Fruit fly (Drosophila melanogaster) whole organism, embryonic: ENCODE measurements around the gene cyr.

ENCODE experiments used
- ATbp ChIP-seq: fragments of 200-800 bp; sonication (Bioruptor generic); optimal IDR thresholded peaks from 2 replicates; lab custom pipeline; 2017; ENCODE audit warnings: missing biosample characterization, mild to moderate bottlenecking, missing genetic modification characterization, missing genetic modification reagents
- Asciz ChIP-seq: fragments of 200-800 bp; sonication (Bioruptor generic); optimal IDR thresholded peaks from 2 replicates; lab custom pipeline; 2017; ENCODE audit warnings: missing biosample characterization, mild to moderate bottlenecking, missing genetic modification characterization, missing genetic modification reagents
- CG1024 ChIP-seq: fragments of 200-800 bp; sonication (Bioruptor generic); IDR thresholded peaks from 2 replicates; pipeline ENCODE4 v1.3.6; 2022; ENCODE audit warnings: missing biosample characterization, missing genetic modification characterization
- CG10431 ChIP-seq: fragments of 200-800 bp; sonication (Bioruptor generic); optimal IDR thresholded peaks from 3 replicates; lab custom pipeline; 2018; ENCODE audit warnings: missing biosample characterization, mild to moderate bottlenecking, missing genetic modification characterization
- CG10543 ChIP-seq: fragments of 200-800 bp; sonication (Bioruptor generic); optimal IDR thresholded peaks from 3 replicates; lab custom pipeline; 2017; ENCODE audit warnings: missing biosample characterization, mild to moderate bottlenecking, missing genetic modification characterization, moderate library complexity
- CG11560 ChIP-seq: fragments of 200-800 bp; sonication (Bioruptor generic); IDR thresholded peaks from 3 replicates; pipeline ENCODE4 v1.3.6; 2022; ENCODE audit warnings: missing biosample characterization, missing genetic modification characterization
- CG12104 ChIP-seq: fragments of 200-800 bp; sonication (Bioruptor generic); optimal IDR thresholded peaks from 3 replicates; lab custom pipeline; 2016; ENCODE audit warnings: missing biosample characterization, missing genetic modification characterization
- CG12236 ChIP-seq: fragments of 200-800 bp; sonication (Bioruptor generic); optimal IDR thresholded peaks from 2 replicates; lab custom pipeline; 2016; ENCODE audit warnings: missing biosample characterization, missing genetic modification characterization
- CG14050 ChIP-seq: fragments of 200-800 bp; sonication (Bioruptor generic); IDR thresholded peaks from 3 replicates; pipeline ENCODE4 v1.3.6; 2022; ENCODE audit warnings: missing biosample characterization, missing genetic modification characterization
- CG14667 ChIP-seq: fragments of 200-800 bp; sonication (Bioruptor generic); IDR thresholded peaks from 2 replicates; pipeline ENCODE4 v1.3.6; 2022; ENCODE audit warnings: missing biosample characterization, missing genetic modification characterization
- CG14965 ChIP-seq: fragments of 200-800 bp; sonication (Bioruptor generic); optimal IDR thresholded peaks from 2 replicates; lab custom pipeline; 2016; ENCODE audit warnings: missing biosample characterization, missing genetic modification characterization, borderline replicate concordance
- CG15479 ChIP-seq: fragments of 200-800 bp; sonication (Bioruptor generic); optimal IDR thresholded peaks from 3 replicates; lab custom pipeline; 2019; ENCODE audit warnings: missing biosample characterization, mild to moderate bottlenecking, missing genetic modification characterization, moderate library complexity
- CG17328 ChIP-seq: fragments of 200-800 bp; sonication (Bioruptor generic); IDR thresholded peaks from 2 replicates; pipeline ENCODE4 v1.3.6; 2022; ENCODE audit warnings: missing biosample characterization, missing genetic modification characterization
- CG17829 ChIP-seq: fragments of 200-800 bp; optimal IDR thresholded peaks from 2 replicates; lab custom pipeline; 2019; ENCODE audit warnings: missing biosample characterization, mild to moderate bottlenecking, missing genetic modification characterization, moderate library complexity
- CG18764 ChIP-seq: fragments of 200-800 bp; sonication (Bioruptor generic); optimal IDR thresholded peaks from 3 replicates; lab custom pipeline; 2016; ENCODE audit warnings: missing biosample characterization, missing genetic modification characterization
- CG2120 ChIP-seq: fragments of 200-800 bp; sonication (Bioruptor generic); optimal IDR thresholded peaks from 3 replicates; lab custom pipeline; 2016; ENCODE audit warnings: missing biosample characterization, missing genetic modification characterization
- CG30403 ChIP-seq: fragments of 200-800 bp; sonication (Bioruptor generic); optimal IDR thresholded peaks from 3 replicates; lab custom pipeline; 2016; ENCODE audit warnings: missing biosample characterization, missing genetic modification characterization
- CG33213 ChIP-seq: fragments of 200-800 bp; sonication (Bioruptor generic); optimal IDR thresholded peaks from 3 replicates; lab custom pipeline; 2016; ENCODE audit warnings: missing biosample characterization, missing genetic modification characterization
- CG5245 ChIP-seq: fragments of 200-800 bp; sonication (Bioruptor generic); optimal IDR thresholded peaks from 3 replicates; lab custom pipeline; 2016; ENCODE audit warnings: missing biosample characterization, missing genetic modification characterization
- CG7556 ChIP-seq: fragments of 200-800 bp; sonication (Bioruptor generic); optimal IDR thresholded peaks from 2 replicates; lab custom pipeline; 2017; ENCODE audit warnings: missing biosample characterization, mild to moderate bottlenecking, missing genetic modification characterization
- CG7839 ChIP-seq: fragments of 200-800 bp; sonication (Bioruptor generic); optimal IDR thresholded peaks from 3 replicates; lab custom pipeline; 2018; ENCODE audit warnings: missing biosample characterization, mild to moderate bottlenecking, missing genetic modification characterization, moderate library complexity
- CG8089 ChIP-seq: fragments of 200-800 bp; sonication (Bioruptor generic); optimal IDR thresholded peaks from 3 replicates; lab custom pipeline; 2016; ENCODE audit warnings: missing biosample characterization, missing genetic modification characterization
- CG8290 ChIP-seq, 3 experiments: fragments of 200-800 bp; sonication (Bioruptor generic); optimal IDR thresholded peaks; 2 replicates each; lab custom pipeline; 2016 to 2019; ENCODE audit warnings: missing biosample characterization in 3 of 3, missing genetic modification characterization in 3 of 3, mild to moderate bottlenecking in 2 of 3, moderate library complexity in 1 of 3
- CkIIα-i1 ChIP-seq: fragments of 200-800 bp; sonication (Bioruptor generic); IDR thresholded peaks from 2 replicates; pipeline ENCODE4 v1.3.6; 2022; ENCODE audit warnings: missing biosample characterization, missing genetic modification characterization
- D ChIP-seq, 2 experiments: fragments of 200-800 bp in 1 of 2; fragments of >200 bp in 1 of 2; sonication (Bioruptor generic) in 1 of 2; optimal IDR thresholded peaks; 2 replicates in 1 of 2; 3 replicates in 1 of 2; lab custom pipeline; 2017; ENCODE audit warnings: mild to moderate bottlenecking in 1 of 2, missing biosample characterization in 1 of 2, missing genetic modification characterization in 1 of 2, missing genetic modification reagents in 1 of 2
- Fer2 ChIP-seq: fragments of 200-800 bp; sonication (Bioruptor generic); optimal IDR thresholded peaks from 2 replicates; lab custom pipeline; 2018; ENCODE audit warnings: missing biosample characterization, mild to moderate bottlenecking, missing genetic modification characterization, moderate library complexity
- HLH3B ChIP-seq: fragments of 200-800 bp; sonication (Bioruptor generic); IDR thresholded peaks from 2 replicates; pipeline ENCODE4 v1.3.6; 2022; ENCODE audit warnings: missing biosample characterization, missing genetic modification characterization
- HLHmδ ChIP-seq: fragments of 200-800 bp; sonication (Bioruptor generic); optimal IDR thresholded peaks from 2 replicates; lab custom pipeline; 2018; ENCODE audit warnings: missing biosample characterization, mild to moderate bottlenecking, missing genetic modification characterization, moderate library complexity
- Hmx ChIP-seq: fragments of 200-800 bp; sonication (Bioruptor generic); optimal IDR thresholded peaks from 2 replicates; lab custom pipeline; 2016; ENCODE audit warnings: missing biosample characterization, missing genetic modification characterization
- Mrtf ChIP-seq: fragments of 200-800 bp; sonication (Bioruptor generic); IDR thresholded peaks from 3 replicates; pipeline ENCODE4 v1.3.6; 2022; ENCODE audit warnings: missing biosample characterization, missing genetic modification characterization
- Opbp ChIP-seq: fragments of 200-800 bp; sonication (Bioruptor generic); IDR thresholded peaks from 3 replicates; pipeline ENCODE4 v1.3.6; 2022; ENCODE audit warnings: missing biosample characterization, missing genetic modification characterization; ENCODE audit not compliant: partially characterized antibody
- Side ChIP-seq: fragments of 200-800 bp; sonication (Bioruptor generic); optimal IDR thresholded peaks from 2 replicates; lab custom pipeline; 2016; ENCODE audit warnings: missing biosample characterization, missing genetic modification characterization
- Sry-β ChIP-seq: fragments of 200-800 bp; sonication (Bioruptor generic); optimal IDR thresholded peaks from 2 replicates; lab custom pipeline; 2018; ENCODE audit warnings: missing biosample characterization, mild to moderate bottlenecking, missing genetic modification characterization, moderate library complexity
- Xrp1 ChIP-seq: fragments of 200-800 bp; sonication (Bioruptor generic); IDR thresholded peaks from 2 replicates; pipeline ENCODE4 v1.3.6; 2022; ENCODE audit warnings: missing biosample characterization, missing genetic modification characterization
- ase ChIP-seq: fragments of 200-800 bp; sonication (Bioruptor generic); IDR thresholded peaks from 3 replicates; pipeline ENCODE4 v1.3.6; 2022; ENCODE audit warnings: missing biosample characterization, missing genetic modification characterization
- ato ChIP-seq: fragments of 200-800 bp; sonication (Bioruptor generic); IDR thresholded peaks from 2 replicates; pipeline ENCODE4 v1.3.6; 2022; ENCODE audit warnings: missing biosample characterization, missing genetic modification characterization; ENCODE audit not compliant: partially characterized antibody
- az2 ChIP-seq: fragments of 200-800 bp; sonication (Bioruptor generic); optimal IDR thresholded peaks from 3 replicates; lab custom pipeline; 2016; ENCODE audit warnings: missing biosample characterization, missing genetic modification characterization
- btn ChIP-seq: fragments of 200-800 bp; sonication (Bioruptor generic); optimal IDR thresholded peaks from 2 replicates; lab custom pipeline; 2016; ENCODE audit warnings: missing biosample characterization, missing genetic modification characterization
- fd64A ChIP-seq: fragments of 200-800 bp; sonication (Bioruptor generic); optimal IDR thresholded peaks from 3 replicates; lab custom pipeline; 2018; ENCODE audit warnings: missing biosample characterization, mild to moderate bottlenecking, missing genetic modification characterization
- gcm2 ChIP-seq: fragments of 200-800 bp; sonication (Bioruptor generic); optimal IDR thresholded peaks from 2 replicates; lab custom pipeline; 2016; ENCODE audit warnings: missing biosample characterization, missing genetic modification characterization
- grn ChIP-seq: fragments of 200-800 bp; sonication (Bioruptor generic); optimal IDR thresholded peaks from 3 replicates; lab custom pipeline; 2017; ENCODE audit warnings: missing biosample characterization, missing genetic modification characterization
- gsb ChIP-seq: fragments of 200-800 bp; sonication (Bioruptor generic); IDR thresholded peaks from 2 replicates; pipeline ENCODE4 v1.3.6; 2022; ENCODE audit warnings: missing biosample characterization, missing genetic modification characterization
- gt ChIP-seq: fragments of 200-800 bp; sonication (Bioruptor generic); IDR thresholded peaks from 2 replicates; pipeline ENCODE4 v1.3.6; 2022; ENCODE audit warnings: missing biosample characterization, missing genetic modification characterization
- h ChIP-seq: fragments of >200 bp; optimal IDR thresholded peaks from 2 replicates; lab custom pipeline; 2017
- lmd ChIP-seq: fragments of 200-800 bp; sonication (Bioruptor generic); IDR thresholded peaks from 2 replicates; pipeline ENCODE4 v1.3.6; 2022; ENCODE audit warnings: missing biosample characterization, missing genetic modification characterization
- peb ChIP-seq: fragments of 200-800 bp; sonication (Bioruptor generic); IDR thresholded peaks from 2 replicates; pipeline ENCODE4 v1.3.6; 2022; ENCODE audit warnings: missing biosample characterization, missing genetic modification characterization
- ranshi ChIP-seq: fragments of 200-800 bp; sonication (Bioruptor generic); IDR thresholded peaks from 2 replicates; pipeline ENCODE4 v1.3.6; 2022; ENCODE audit warnings: missing biosample characterization, missing genetic modification characterization
- rib ChIP-seq: fragments of 200-800 bp; sonication (Bioruptor generic); IDR thresholded peaks from 2 replicates; pipeline ENCODE4 v1.3.6; 2022; ENCODE audit warnings: missing biosample characterization, missing genetic modification characterization
- slp2 ChIP-seq: fragments of 200-800 bp; sonication (Bioruptor generic); optimal IDR thresholded peaks from 2 replicates; lab custom pipeline; 2016; ENCODE audit warnings: missing biosample characterization, missing genetic modification characterization
- tap ChIP-seq: fragments of 200-800 bp; optimal IDR thresholded peaks from 3 replicates; lab custom pipeline; 2019; ENCODE audit warnings: missing biosample characterization, mild to moderate bottlenecking, missing genetic modification characterization, moderate library complexity
- tio ChIP-seq: fragments of 200-800 bp; sonication (Bioruptor generic); optimal IDR thresholded peaks from 2 replicates; lab custom pipeline; 2017; ENCODE audit warnings: missing biosample characterization, missing genetic modification characterization, inconsistent platforms

cyr gene

dm6 chrX:8126149-8126548 is 9.4 kb downstream of the cyr start (continued):
- TF ChIP-seq CG11560 (tag; lab: Robert Waterston, UW) (no peak), h (lab: Kevin White, UChicago) (no peak), Fer2 (tag; lab: Kevin White, UChicago) (no peak), btn (peak; percentile 27), ato (no peak), CG17829 (tag; lab: Kevin White, UChicago) (peak; percentile 67), CG33213 (GFP tag; lab: Kevin White, UChicago) (no peak), lmd (peak; percentile 60), Side (GFP tag; lab: Kevin White, UChicago) (no peak), CG15479 (GFP tag; lab: Kevin White, UChicago) (no peak), D (optimal IDR thresholded peaks at IDR 0.05; lab: Kevin White, UChicago) (no peak), D (GFP tag; optimal IDR thresholded peaks at IDR 0.05; lab: Kevin White, UChicago) (peak; percentile 63), CG12236 (peak; percentile 25), gsb (no peak), tio (GFP tag; lab: Kevin White, UChicago) (peak; percentile 53), CG30403 (peak; percentile 50), gt (GFP tag; lab: Robert Waterston, UW) (0 out of 2 replicates have a peak, but pooled peaks have one; percentile 54), CG10543 (GFP tag; lab: Kevin White, UChicago) (no peak), ATbp (peak; percentile 83), HLHmδ (GFP tag; lab: Kevin White, UChicago) (no peak), HLH3B (GFP tag; lab: Robert Waterston, UW) (peak; percentile 74), rib (GFP tag; lab: Robert Waterston, UW) (no peak), CG17328 (GFP tag; lab: Robert Waterston, UW) (peak; percentile 81), Hmx (GFP tag; lab: Kevin White, UChicago) (no peak), Xrp1 (GFP tag; lab: Robert Waterston, UW) (peak; percentile 76), az2 (GFP tag; lab: Kevin White, UChicago) (peak; percentile 69), Opbp (GFP tag; lab: Robert Waterston, UW) (no peak), peb (GFP tag; lab: Robert Waterston, UW) (0 out of 2 replicates have a peak, but pooled peaks have one; percentile 25), CG12104 (GFP tag; lab: Kevin White, UChicago) (no peak), ranshi (GFP tag; lab: Robert Waterston, UW) (peak; percentile 50; the same call in 1 of the 2 replicates), CG14050 (GFP tag; lab: Robert Waterston, UW) (peak; percentile 38; the same call in 2 of the 3 replicates), tap (peak; percentile 57), CG5245 (GFP tag; lab: Kevin White, UChicago) (peak; percentile 36), CG10431 (GFP tag; lab: Kevin White, UChicago) (peak; percentile 11), CG14667 (GFP tag; lab: Robert Waterston, UW) (peak; percentile 40; the same call in 1 of the 2 replicates), gcm2 (GFP tag; lab: Kevin White, UChicago) (no peak), CG18764 (GFP tag; lab: Kevin White, UChicago) (no peak), CG8290 (GFP tag; optimal IDR thresholded peaks at IDR 0.05; lab: Kevin White, UChicago) (peak; percentile 7), CG8290 (tag; optimal IDR thresholded peaks at IDR 0.05; lab: Kevin White, UChicago) (peak in 1 of 2 experiments; percentile 53), CG1024 (0 out of 2 replicates have a peak, but pooled peaks have one; percentile 26), Sry-β (GFP tag; lab: Kevin White, UChicago) (no peak), Mrtf (peak; percentile 55; the same call in 2 of the 3 replicates), ase (0 out of 3 replicates have a peak, but pooled peaks have one; percentile 40), CkIIα-i1 (GFP tag; lab: Robert Waterston, UW) (no peak), grn (GFP tag; lab: Kevin White, UChicago) (peak; percentile 6), Asciz (GFP tag; lab: Kevin White, UChicago) (peak; percentile 49), CG2120 (GFP tag; lab: Kevin White, UChicago) (no peak), slp2 (GFP tag; lab: Kevin White, UChicago) (peak; percentile 7), fd64A (GFP tag; lab: Kevin White, UChicago) (peak; percentile 47), CG7556 (GFP tag; lab: Kevin White, UChicago) (peak; percentile 24), CG8089 (GFP tag; lab: Kevin White, UChicago) (peak; percentile 23), CG7839 (tag; lab: Kevin White, UChicago) (peak; percentile 64), CG14965 (no peak)
